Fruit fly (Drosophila melanogaster): Measurements from ENCODE around the gene CG34375.

The CG34375 gene

dm6 chr3R:23041941-23042340 lies 31.6 kb upstream of the CG34375 start, which contains the start of gene CG13838:
TSS of gene CG13838 (plus strand) at chr3R:23042241.
- TF ChIP-seq eg (GFP tag; IDR thresholded peaks at IDR 0.05), result no peak
- no peak for TF ChIP-seq CG11294 (GFP tag; IDR thresholded peaks at IDR 0.05)
- no peak for TF ChIP-seq CG34406 (GFP tag; optimal IDR thresholded peaks at IDR 0.05)
- no peak for TF ChIP-seq svp (GFP tag)
- no peak for TF ChIP-seq spab (GFP tag; optimal IDR thresholded peaks at IDR 0.05)
- TF ChIP-seq Lpt (GFP tag; optimal IDR thresholded peaks at IDR 0.05), result no peak
- no peak for TF ChIP-seq Sox102F (GFP tag; optimal IDR thresholded peaks at IDR 0.05)
- no peak for TF ChIP-seq Hr38 (GFP tag; optimal IDR thresholded peaks at IDR 0.05)
- no peak for TF ChIP-seq CG10669 (GFP tag; optimal IDR thresholded peaks at IDR 0.05)
- TF ChIP-seq CG4318 (GFP tag; optimal IDR thresholded peaks at IDR 0.05), result no peak
- no peak for TF ChIP-seq Eip75B (GFP tag; optimal IDR thresholded peaks at IDR 0.05)
- TF ChIP-seq acj6 (GFP tag; optimal IDR thresholded peaks at IDR 0.05), result no peak
- TF ChIP-seq CG9139 (GFP tag; optimal IDR thresholded peaks at IDR 0.05), result no peak
- TF ChIP-seq dac (GFP tag; optimal IDR thresholded peaks at IDR 0.05), result no peak
- TF ChIP-seq CG6792 (GFP tag; optimal IDR thresholded peaks at IDR 0.05), result no peak
- TF ChIP-seq lz (GFP tag; optimal IDR thresholded peaks at IDR 0.05), result no peak

dm6 chr3R:23038062-23038461 lies 27.7 kb upstream of the CG34375 start:
- TF ChIP-seq cyc (GFP tag; optimal IDR thresholded peaks at IDR 0.05), result no peak
- TF ChIP-seq Met (GFP tag; optimal IDR thresholded peaks at IDR 0.05), result no peak
- peak; percentile 13 for TF ChIP-seq svp (GFP tag)
- no peak for TF ChIP-seq Sox102F (GFP tag; optimal IDR thresholded peaks at IDR 0.05)
- no peak for TF ChIP-seq CG11762 (GFP tag; optimal IDR thresholded peaks at IDR 0.05; ENCODE audit: insufficient read depth)

- TF ChIP-seq CG32006 (GFP tag; optimal IDR thresholded peaks at IDR 0.05) (no peak), Eip78C (GFP tag) (peak; percentile 62)
Measured at dm6 chr3R:23036321-23036720, 26.0 kb upstream of the CG34375 start.

- TF ChIP-seq CG6854 (GFP tag; optimal IDR thresholded peaks at IDR 0.05) (no peak), Eip78C (GFP tag) (peak; percentile 28), Ets21C (GFP tag; optimal IDR thresholded peaks at IDR 0.05) (no peak), svp (GFP tag) (no peak), fd85E (GFP tag; optimal IDR thresholded peaks at IDR 0.05) (no peak), CG11762 (GFP tag; optimal IDR thresholded peaks at IDR 0.05; ENCODE audit: insufficient read depth) (no peak), CG15336 (GFP tag; IDR thresholded peaks at IDR 0.05) (no peak), CG9139 (GFP tag; optimal IDR thresholded peaks at IDR 0.05) (no peak)
Measured at dm6 chr3R:23035463-23035862, 25.1 kb upstream of the CG34375 start, which contains the start of gene CG13833. TSS of gene CG13833 (minus strand) at chr3R:23035563.

- TF ChIP-seq net (GFP tag; optimal IDR thresholded peaks at IDR 0.05) (no peak), lz (GFP tag; optimal IDR thresholded peaks at IDR 0.05) (no peak), Sox15 (GFP tag; optimal IDR thresholded peaks at IDR 0.05) (no peak), CG6808 (GFP tag; optimal IDR thresholded peaks at IDR 0.05) (no peak), CG10669 (GFP tag; optimal IDR thresholded peaks at IDR 0.05) (no peak), CG32006 (GFP tag; optimal IDR thresholded peaks at IDR 0.05) (no peak), Eip75B (GFP tag; optimal IDR thresholded peaks at IDR 0.05) (no peak), Eip78C (GFP tag) (peak; percentile 10), esn (GFP tag; optimal IDR thresholded peaks at IDR 0.05) (no peak)
Measured at dm6 chr3R:23030900-23031299, 20.5 kb upstream of the CG34375 start.

- TF ChIP-seq cyc (GFP tag; optimal IDR thresholded peaks at IDR 0.05), result no peak
- TF ChIP-seq esn (GFP tag; optimal IDR thresholded peaks at IDR 0.05), result no peak
- no peak for TF ChIP-seq fd85E (GFP tag; optimal IDR thresholded peaks at IDR 0.05)
- TF ChIP-seq CG34406 (GFP tag; optimal IDR thresholded peaks at IDR 0.05), result no peak
- TF ChIP-seq pdm3 (GFP tag; optimal IDR thresholded peaks at IDR 0.05), result no peak
- no peak for TF ChIP-seq Ets96B (tag; optimal IDR thresholded peaks at IDR 0.05)
- TF ChIP-seq CG11294 (GFP tag; IDR thresholded peaks at IDR 0.05), result no peak
- peak; percentile 15 for TF ChIP-seq CG32006 (GFP tag; optimal IDR thresholded peaks at IDR 0.05)
- no peak for TF ChIP-seq CG7368 (GFP tag; optimal IDR thresholded peaks at IDR 0.05)
- peak; percentile 47; the same call in 2 of the 3 replicates for TF ChIP-seq eg (GFP tag; IDR thresholded peaks at IDR 0.05)
- TF ChIP-seq CG8319 (GFP tag; optimal IDR thresholded peaks at IDR 0.05), result no peak
- no peak for TF ChIP-seq Met (GFP tag; optimal IDR thresholded peaks at IDR 0.05)
- peak; percentile 10 for TF ChIP-seq Eip78C (GFP tag)
- TF ChIP-seq CG15336 (GFP tag; IDR thresholded peaks at IDR 0.05), result no peak
- TF ChIP-seq spab (GFP tag; optimal IDR thresholded peaks at IDR 0.05), result no peak
- TF ChIP-seq CG6276 (GFP tag; optimal IDR thresholded peaks at IDR 0.05), result no peak
- no peak for TF ChIP-seq CG6808 (GFP tag; optimal IDR thresholded peaks at IDR 0.05)
- no peak for TF ChIP-seq CG6163 (GFP tag; IDR thresholded peaks at IDR 0.05)
- 0 out of 2 replicates have a peak, but pooled peaks have one; percentile 24 for TF ChIP-seq Gug (GFP tag; IDR thresholded peaks at IDR 0.05)
- TF ChIP-seq topi (GFP tag; optimal IDR thresholded peaks at IDR 0.05), result no peak
- TF ChIP-seq salr (GFP tag; optimal IDR thresholded peaks at IDR 0.05), result no peak
- peak; percentile 15 for TF ChIP-seq Hr4 (GFP tag; optimal IDR thresholded peaks at IDR 0.05)
- TF ChIP-seq CG8632 (GFP tag; optimal IDR thresholded peaks at IDR 0.05), result no peak
- no peak for TF ChIP-seq Hr38 (GFP tag; optimal IDR thresholded peaks at IDR 0.05)
- no peak for TF ChIP-seq CG3919 (GFP tag; optimal IDR thresholded peaks at IDR 0.05)
- no peak for TF ChIP-seq CG6854 (GFP tag; optimal IDR thresholded peaks at IDR 0.05)
Measured at dm6 chr3R:23028506-23028905, 18.1 kb upstream of the CG34375 start.

Data from whole organism, prepupa.